Worm (Caenorhabditis elegans): ENCODE results near the gene rpc-2.

Gene rpc-2

ce11 chrIII:5588746-5589145 is 31.6 kb downstream of the rpc-2 start:
- TF ChIP-seq ztf-23 (GFP tag; IDR thresholded peaks at IDR 0.05), result no peak
- TF ChIP-seq tab-1 (GFP tag; IDR thresholded peaks at IDR 0.05), result no peak

- TF ChIP-seq flt-1 (GFP tag; IDR thresholded peaks at IDR 0.05) (no peak), klf-2 (GFP tag; conservative IDR thresholded peaks at IDR 0.05) (no peak), med-1 (GFP tag; optimal IDR thresholded peaks at IDR 0.05; ENCODE audit: insufficient read depth) (no peak), ztf-23 (GFP tag; IDR thresholded peaks at IDR 0.05) (0 out of 2 replicates have a peak, but pooled peaks have one; percentile 39), tab-1 (GFP tag; IDR thresholded peaks at IDR 0.05) (no peak), ref-1 (GFP tag; conservative IDR thresholded peaks at IDR 0.05) (no peak)
Observed at ce11 chrIII:5591668-5592149, 34.5 kb downstream of the rpc-2 start, which contains the start of the genes ddx-15 and ucr-1. Gene ddx-15, minus strand, starts transcription at chrIII:5591718. Gene ucr-1, plus strand, starts transcription at chrIII:5592135.

- no peak for TF ChIP-seq T22C8.4 (GFP tag; IDR thresholded peaks at IDR 0.05)
- no peak for TF ChIP-seq klf-2 (GFP tag; conservative IDR thresholded peaks at IDR 0.05)
- no peak for TF ChIP-seq med-1 (GFP tag; optimal IDR thresholded peaks at IDR 0.05; ENCODE audit: insufficient read depth)
- no peak for TF ChIP-seq flt-1 (GFP tag; IDR thresholded peaks at IDR 0.05)
Observed at ce11 chrIII:5594350-5594749, 37.2 kb downstream of the rpc-2 start.

DNA sequence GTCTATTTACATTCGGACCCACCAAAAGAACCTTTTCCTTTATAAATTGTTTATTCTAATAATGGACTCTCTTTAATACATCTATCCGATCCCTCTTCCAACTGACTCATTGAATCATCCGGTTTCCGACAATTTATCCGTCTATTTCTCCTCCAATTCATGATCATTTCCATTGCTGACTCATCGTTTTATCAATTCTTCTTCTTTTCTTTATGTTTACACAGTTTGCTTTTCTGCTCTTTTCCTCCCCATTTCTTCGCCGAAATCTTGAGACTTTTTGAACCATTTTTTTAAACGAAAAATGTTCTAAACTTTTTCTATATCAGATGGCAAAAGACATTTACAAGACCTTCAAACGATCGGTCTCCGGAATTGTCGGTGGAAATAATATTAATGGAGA is 38.3 kb downstream of the rpc-2 start, which contains the start of gene ced-6:
Gene ced-6, plus strand, starts transcription at position 327 of the 400 bp plus-strand sequence.
- TF ChIP-seq T22C8.4 (GFP tag; IDR thresholded peaks at IDR 0.05), result no peak
- no peak for TF ChIP-seq ref-1 (GFP tag; conservative IDR thresholded peaks at IDR 0.05)
- no peak for TF ChIP-seq med-1 (GFP tag; optimal IDR thresholded peaks at IDR 0.05; ENCODE audit: insufficient read depth)
- no peak for TF ChIP-seq flt-1 (GFP tag; IDR thresholded peaks at IDR 0.05)
- TF ChIP-seq tab-1 (GFP tag; IDR thresholded peaks at IDR 0.05), result no peak

DNA sequence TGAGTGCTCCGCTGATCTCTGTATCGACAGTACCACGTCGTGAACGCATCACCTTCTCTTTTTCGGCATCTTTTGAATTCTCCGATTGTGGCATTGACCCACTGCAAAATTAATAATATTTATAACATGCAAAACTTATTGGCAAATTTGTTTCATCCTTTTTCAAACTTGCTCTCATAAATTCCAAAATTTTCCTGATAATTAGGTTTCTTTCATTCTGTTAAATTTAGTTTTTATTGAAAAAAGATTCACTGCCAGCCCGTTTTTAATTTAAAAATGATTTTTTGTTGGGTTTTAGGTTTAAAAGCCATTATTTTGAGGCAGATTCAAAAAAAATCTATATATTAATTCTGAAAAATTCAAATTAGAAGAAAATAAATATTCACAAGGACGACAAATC is 42.8 kb downstream of the rpc-2 start, which contains the start of gene wdr-37:
Gene wdr-37, minus strand, starts transcription at position 101 of the 400 bp plus-strand sequence.
- no peak for TF ChIP-seq ztf-23 (GFP tag; IDR thresholded peaks at IDR 0.05)
- TF ChIP-seq cog-1 (tag; optimal IDR thresholded peaks at IDR 0.05), result no peak
- no peak for TF ChIP-seq flt-1 (GFP tag; IDR thresholded peaks at IDR 0.05)

ce11 chrIII:5601999-5602398 is 44.8 kb downstream of the rpc-2 start:
- TF ChIP-seq cog-1 (tag; optimal IDR thresholded peaks at IDR 0.05), result peak; percentile 89
- peak; percentile 97 for TF ChIP-seq ztf-29 (GFP tag; IDR thresholded peaks at IDR 0.05)
- peak; percentile 98 for TF ChIP-seq flt-1 (GFP tag; IDR thresholded peaks at IDR 0.05)
- TF ChIP-seq klf-2 (GFP tag; conservative IDR thresholded peaks at IDR 0.05), result peak; percentile 85
- TF ChIP-seq ref-1 (GFP tag; conservative IDR thresholded peaks at IDR 0.05), result peak; percentile 94
- peak; percentile 89 for TF ChIP-seq T22C8.4 (GFP tag; IDR thresholded peaks at IDR 0.05)
- TF ChIP-seq ztf-23 (GFP tag; IDR thresholded peaks at IDR 0.05), result peak; percentile 95
- TF ChIP-seq med-1 (GFP tag; optimal IDR thresholded peaks at IDR 0.05; ENCODE audit: insufficient read depth), result peak; percentile 87
- TF ChIP-seq tab-1 (GFP tag; IDR thresholded peaks at IDR 0.05), result peak; percentile 97

ce11 chrIII:5603439-5603986 is 46.3 kb downstream of the rpc-2 start, which contains the start of gene madf-11:
Gene madf-11, minus strand, starts transcription at chrIII:5603489.
- TF ChIP-seq flt-1 (GFP tag; IDR thresholded peaks at IDR 0.05), result peak; percentile 56
- TF ChIP-seq cog-1 (tag; optimal IDR thresholded peaks at IDR 0.05), result peak; percentile 35
- TF ChIP-seq med-1 (GFP tag; optimal IDR thresholded peaks at IDR 0.05; ENCODE audit: insufficient read depth), result no peak
- 0 out of 2 replicates have a peak, but pooled peaks have one; percentile 10 for TF ChIP-seq ztf-29 (GFP tag; IDR thresholded peaks at IDR 0.05)
- TF ChIP-seq ztf-23 (GFP tag; IDR thresholded peaks at IDR 0.05), result peak; percentile 45; the same call in 1 of the 2 replicates
- TF ChIP-seq klf-2 (GFP tag; conservative IDR thresholded peaks at IDR 0.05), result no peak

DNA sequence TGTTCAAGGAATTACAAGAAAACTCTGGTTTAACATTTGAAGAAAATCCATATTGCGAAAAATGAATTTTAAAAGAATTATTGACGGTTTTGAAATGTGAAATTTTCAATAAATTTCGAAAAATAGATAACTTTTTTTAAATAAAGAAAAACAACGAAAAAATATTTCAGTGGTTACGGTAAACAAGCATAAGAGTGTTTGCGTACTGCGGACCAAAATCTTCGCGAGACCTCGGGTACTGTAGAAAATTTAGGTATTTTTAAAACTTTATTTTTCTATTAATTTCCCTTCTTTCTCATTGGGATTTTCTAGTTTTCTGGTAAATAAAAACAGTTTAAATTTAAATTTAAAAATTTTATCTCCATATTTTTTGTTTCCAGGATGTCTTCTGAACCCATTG is 46.9 kb downstream of the rpc-2 start, which contains the start of gene xnd-1:
Gene xnd-1, plus strand, starts transcription at position 381 of the 400 bp plus-strand sequence.
- TF ChIP-seq tab-1 (GFP tag; IDR thresholded peaks at IDR 0.05) (no peak), ztf-23 (GFP tag; IDR thresholded peaks at IDR 0.05) (no peak), med-1 (GFP tag; optimal IDR thresholded peaks at IDR 0.05; ENCODE audit: insufficient read depth) (no peak), ref-1 (GFP tag; conservative IDR thresholded peaks at IDR 0.05) (no peak), T22C8.4 (GFP tag; IDR thresholded peaks at IDR 0.05) (no peak), klf-2 (GFP tag; conservative IDR thresholded peaks at IDR 0.05) (no peak), flt-1 (GFP tag; IDR thresholded peaks at IDR 0.05) (no peak), ztf-29 (GFP tag; IDR thresholded peaks at IDR 0.05) (no peak), cog-1 (tag; optimal IDR thresholded peaks at IDR 0.05) (no peak)

DNA sequence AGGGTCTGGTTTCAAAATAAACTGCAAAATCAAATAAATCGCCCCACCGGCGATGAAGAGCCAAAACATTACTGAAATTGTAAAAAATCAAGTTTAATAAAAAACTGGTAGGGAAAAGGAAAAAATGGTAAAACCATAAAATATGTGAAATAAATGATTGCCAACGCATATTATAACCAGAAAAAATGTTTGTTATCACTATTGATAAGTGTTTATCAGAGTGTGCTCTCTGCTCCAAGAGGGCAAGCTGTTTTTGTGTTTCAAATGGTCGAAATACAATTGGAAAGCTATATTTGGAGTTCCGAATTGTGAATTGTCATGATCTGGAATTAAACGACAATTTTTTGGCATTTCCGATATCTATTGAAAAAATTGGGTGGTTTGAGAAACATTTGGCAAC is 53.1 kb downstream of the rpc-2 start, which contains the start of gene C05D2.8:
Gene C05D2.8, minus strand, starts transcription at position 71 of the 400 bp plus-strand sequence.
- TF ChIP-seq ztf-23 (GFP tag; IDR thresholded peaks at IDR 0.05) (no peak), flt-1 (GFP tag; IDR thresholded peaks at IDR 0.05) (no peak), tab-1 (GFP tag; IDR thresholded peaks at IDR 0.05) (no peak), cog-1 (tag; optimal IDR thresholded peaks at IDR 0.05) (no peak), T22C8.4 (GFP tag; IDR thresholded peaks at IDR 0.05) (no peak), med-1 (GFP tag; optimal IDR thresholded peaks at IDR 0.05; ENCODE audit: insufficient read depth) (no peak), ztf-29 (GFP tag; IDR thresholded peaks at IDR 0.05) (no peak), ref-1 (GFP tag; conservative IDR thresholded peaks at IDR 0.05) (no peak), klf-2 (GFP tag; conservative IDR thresholded peaks at IDR 0.05) (no peak)

ce11 chrIII:5611604-5612324 is 54.6 kb downstream of the rpc-2 start, which contains the start of gene bas-1:
Gene bas-1, plus strand, starts transcription at chrIII:5612274.
- TF ChIP-seq ztf-23 (GFP tag; IDR thresholded peaks at IDR 0.05) (no peak), flt-1 (GFP tag; IDR thresholded peaks at IDR 0.05) (no peak), cog-1 (tag; optimal IDR thresholded peaks at IDR 0.05) (no peak), T22C8.4 (GFP tag; IDR thresholded peaks at IDR 0.05) (no peak), ref-1 (GFP tag; conservative IDR thresholded peaks at IDR 0.05) (no peak), tab-1 (GFP tag; IDR thresholded peaks at IDR 0.05) (no peak), klf-2 (GFP tag; conservative IDR thresholded peaks at IDR 0.05) (no peak), med-1 (GFP tag; optimal IDR thresholded peaks at IDR 0.05; ENCODE audit: insufficient read depth) (no peak), ztf-29 (GFP tag; IDR thresholded peaks at IDR 0.05) (no peak)
